Fruit fly (Drosophila melanogaster) whole organism, embryonic: ENCODE data around the gene CG8173.

Experiments used
- CG10267 ChIP-seq: fragments of 200-800 bp; sonication (Bioruptor generic); optimal IDR thresholded peaks from 2 replicates; lab custom pipeline; 2018; ENCODE audit warnings: missing biosample characterization, mild to moderate bottlenecking, missing genetic modification characterization, moderate library complexity
- CG11093 ChIP-seq: fragments of 200-800 bp; sonication (Bioruptor generic); IDR thresholded peaks from 3 replicates; pipeline ENCODE4 v1.3.6; 2022; ENCODE audit warnings: missing biosample characterization, missing genetic modification characterization
- CG11398 ChIP-seq: fragments of 200-800 bp; sonication (Bioruptor generic); optimal IDR thresholded peaks from 2 replicates; lab custom pipeline; 2016; ENCODE audit warnings: missing biosample characterization, missing genetic modification characterization
- CG12071 ChIP-seq: fragments of 200-800 bp; sonication (Bioruptor generic); optimal IDR thresholded peaks from 3 replicates; lab custom pipeline; 2018; ENCODE audit warnings: missing biosample characterization, mild to moderate bottlenecking, missing genetic modification characterization
- CG12104 ChIP-seq: fragments of 200-800 bp; sonication (Bioruptor generic); optimal IDR thresholded peaks from 3 replicates; lab custom pipeline; 2016; ENCODE audit warnings: missing biosample characterization, missing genetic modification characterization
- CG12942 ChIP-seq: fragments of 200-800 bp; sonication (Bioruptor generic); optimal IDR thresholded peaks from 3 replicates; lab custom pipeline; 2016; ENCODE audit warnings: missing biosample characterization, missing genetic modification characterization
- CG13424 ChIP-seq: fragments of 200-800 bp; sonication (Bioruptor generic); optimal IDR thresholded peaks from 2 replicates; lab custom pipeline; 2019; ENCODE audit warnings: missing biosample characterization, mild to moderate bottlenecking, missing genetic modification characterization, moderate library complexity
- CG14014 ChIP-seq: fragments of 200-800 bp; sonication (Bioruptor generic); IDR thresholded peaks from 2 replicates; pipeline ENCODE4 v1.3.6; 2022; ENCODE audit warnings: missing biosample characterization, missing genetic modification characterization
- CG14965 ChIP-seq: fragments of 200-800 bp; sonication (Bioruptor generic); optimal IDR thresholded peaks from 2 replicates; lab custom pipeline; 2016; ENCODE audit warnings: missing biosample characterization, missing genetic modification characterization, borderline replicate concordance
- CG15073 ChIP-seq: fragments of 200-800 bp; sonication (Bioruptor generic); optimal IDR thresholded peaks from 2 replicates; lab custom pipeline; 2016; ENCODE audit warnings: missing biosample characterization, missing genetic modification characterization
- CG15269 ChIP-seq: fragments of 200-800 bp; sonication (Bioruptor generic); optimal IDR thresholded peaks from 2 replicates; lab custom pipeline; 2018; ENCODE audit warnings: missing biosample characterization, mild to moderate bottlenecking, missing genetic modification characterization, moderate library complexity
- CG15514 ChIP-seq: fragments of 200-800 bp; sonication (Bioruptor generic); optimal IDR thresholded peaks from 3 replicates; lab custom pipeline; 2017; ENCODE audit warnings: missing biosample characterization, missing genetic modification characterization, mild to moderate bottlenecking, moderate library complexity, missing genetic modification reagents
- CG17361 ChIP-seq: fragments of 200-800 bp; sonication (Bioruptor generic); IDR thresholded peaks from 3 replicates; pipeline ENCODE4 v1.3.6; 2022; ENCODE audit warnings: missing biosample characterization, missing genetic modification characterization
- CG17802 ChIP-seq: fragments of 200-800 bp; sonication (Bioruptor generic); optimal IDR thresholded peaks from 2 replicates; lab custom pipeline; 2018; ENCODE audit warnings: missing biosample characterization, mild to moderate bottlenecking, missing genetic modification characterization, moderate library complexity
- CG18262 ChIP-seq: fragments of 200-800 bp; optimal IDR thresholded peaks from 3 replicates; lab custom pipeline; 2019; ENCODE audit warnings: missing biosample characterization, mild to moderate bottlenecking, missing genetic modification characterization, moderate library complexity
- CG30403 ChIP-seq: fragments of 200-800 bp; sonication (Bioruptor generic); optimal IDR thresholded peaks from 3 replicates; lab custom pipeline; 2016; ENCODE audit warnings: missing biosample characterization, missing genetic modification characterization
- CG3407 ChIP-seq: fragments of 200-800 bp; sonication (Bioruptor generic); optimal IDR thresholded peaks from 2 replicates; lab custom pipeline; 2018; ENCODE audit warnings: missing biosample characterization, mild to moderate bottlenecking, missing genetic modification characterization
- CG34422 ChIP-seq: fragments of 200-800 bp; sonication (Bioruptor generic); IDR thresholded peaks from 3 replicates; pipeline ENCODE4 v1.3.6; 2022; ENCODE audit warnings: missing biosample characterization, missing genetic modification characterization
- CG9437 ChIP-seq: fragments of 200-800 bp; sonication (Bioruptor generic); optimal IDR thresholded peaks from 2 replicates; lab custom pipeline; 2018; ENCODE audit warnings: missing biosample characterization, mild to moderate bottlenecking, missing genetic modification characterization
- CG9727 ChIP-seq: fragments of 200-800 bp; sonication (Bioruptor generic); optimal IDR thresholded peaks from 3 replicates; lab custom pipeline; 2017; ENCODE audit warnings: missing biosample characterization, mild to moderate bottlenecking, missing genetic modification characterization
- E2f1 ChIP-seq: fragments of 200-800 bp; sonication (Bioruptor generic); IDR thresholded peaks from 2 replicates; pipeline ENCODE4 v1.3.6; 2022; ENCODE audit warnings: missing biosample characterization, missing genetic modification characterization
- Ets65A ChIP-seq: fragments of 200-800 bp; sonication (Bioruptor generic); peaks from one replicate; lab custom pipeline; 2016; ENCODE audit warnings: missing biosample characterization, missing genetic modification characterization
- Fer3 ChIP-seq: fragments of 200-800 bp; sonication (Bioruptor generic); optimal IDR thresholded peaks from 2 replicates; lab custom pipeline; 2018; ENCODE audit warnings: missing biosample characterization, mild to moderate bottlenecking, missing genetic modification characterization, moderate library complexity
- H2.0 ChIP-seq: fragments of 200-800 bp; sonication (Bioruptor generic); IDR thresholded peaks from 2 replicates; pipeline ENCODE4 v1.3.6; 2022; ENCODE audit warnings: missing biosample characterization, missing genetic modification characterization
- HLH3B ChIP-seq: fragments of 200-800 bp; sonication (Bioruptor generic); IDR thresholded peaks from 2 replicates; pipeline ENCODE4 v1.3.6; 2022; ENCODE audit warnings: missing biosample characterization, missing genetic modification characterization
- HmgZ ChIP-seq: fragments of 200-800 bp; sonication (Bioruptor generic); optimal IDR thresholded peaks from 2 replicates; lab custom pipeline; 2018; ENCODE audit warnings: missing biosample characterization, mild to moderate bottlenecking, missing genetic modification characterization
- Lhr ChIP-seq: fragments of 200-800 bp; sonication (Bioruptor generic); optimal IDR thresholded peaks from 3 replicates; lab custom pipeline; 2017; ENCODE audit warnings: mild to moderate bottlenecking, missing biosample characterization, missing genetic modification reagents, missing genetic modification characterization
- MTF-1 ChIP-seq: fragments of 200-800 bp; sonication (Bioruptor generic); optimal IDR thresholded peaks from 2 replicates; lab custom pipeline; 2018; ENCODE audit warnings: missing biosample characterization, mild to moderate bottlenecking, missing genetic modification characterization, borderline replicate concordance
- NFAT ChIP-seq: fragments of 200-800 bp; sonication (Bioruptor generic); IDR thresholded peaks from 2 replicates; pipeline ENCODE4 v1.3.6; 2022; ENCODE audit warnings: missing biosample characterization, missing genetic modification characterization
- Nf-YA ChIP-seq: fragments of 200-800 bp; sonication (Bioruptor generic); IDR thresholded peaks from 2 replicates; pipeline ENCODE4 v1.3.6; 2022; ENCODE audit warnings: missing biosample characterization, missing genetic modification characterization
- Nf-YC ChIP-seq: fragments of 200-800 bp; optimal IDR thresholded peaks from 3 replicates; lab custom pipeline; 2019; ENCODE audit warnings: missing biosample characterization, mild to moderate bottlenecking, missing genetic modification characterization, moderate library complexity
- Oaz ChIP-seq: fragments of 200-800 bp; sonication (Bioruptor generic); IDR thresholded peaks from 2 replicates; pipeline ENCODE4 v1.3.6; 2022; ENCODE audit warnings: missing biosample characterization, missing genetic modification characterization
- Vsx1 ChIP-seq: fragments of 200-800 bp; sonication (Bioruptor generic); optimal IDR thresholded peaks from 2 replicates; lab custom pipeline; 2017; ENCODE audit warnings: missing biosample characterization, mild to moderate bottlenecking, missing genetic modification characterization, missing genetic modification reagents
- Xbp1 ChIP-seq: fragments of 200-800 bp; sonication (Bioruptor generic); optimal IDR thresholded peaks from 3 replicates; lab custom pipeline; 2016; ENCODE audit warnings: missing biosample characterization, mild to moderate bottlenecking, missing genetic modification characterization
- ac ChIP-seq: fragments of 200-800 bp; sonication (Bioruptor generic); optimal IDR thresholded peaks from 3 replicates; lab custom pipeline; 2017; ENCODE audit warnings: missing biosample characterization, mild to moderate bottlenecking, missing genetic modification characterization
- bowl ChIP-seq: fragments of 200-800 bp; sonication (Bioruptor generic); IDR thresholded peaks from 2 replicates; pipeline ENCODE4 v1.3.6; 2022; ENCODE audit warnings: missing biosample characterization, missing genetic modification characterization
- caup ChIP-seq: fragments of 200-800 bp; sonication (Bioruptor generic); optimal IDR thresholded peaks from 3 replicates; lab custom pipeline; 2017; ENCODE audit warnings: missing biosample characterization, mild to moderate bottlenecking, missing genetic modification characterization, moderate library complexity; ENCODE audit not compliant: severe bottlenecking
- gcm2 ChIP-seq: fragments of 200-800 bp; sonication (Bioruptor generic); optimal IDR thresholded peaks from 2 replicates; lab custom pipeline; 2016; ENCODE audit warnings: missing biosample characterization, missing genetic modification characterization
- gfzf ChIP-seq: fragments of 200-800 bp; sonication (Bioruptor generic); optimal IDR thresholded peaks from 2 replicates; lab custom pipeline; 2016; ENCODE audit warnings: missing biosample characterization, mild to moderate bottlenecking, missing genetic modification characterization, moderate library complexity
- gsb-n ChIP-seq: fragments of 200-800 bp; sonication (Bioruptor generic); optimal IDR thresholded peaks from 3 replicates; lab custom pipeline; 2018; ENCODE audit warnings: missing biosample characterization, mild to moderate bottlenecking, missing genetic modification characterization
- hbn ChIP-seq: fragments of 200-800 bp; sonication (Bioruptor generic); IDR thresholded peaks from 2 replicates; pipeline ENCODE4 v1.3.6; 2022; ENCODE audit warnings: missing biosample characterization, missing genetic modification characterization; ENCODE audit not compliant: partially characterized antibody
- mld ChIP-seq: fragments of 200-800 bp; sonication (Bioruptor generic); IDR thresholded peaks from 3 replicates; pipeline ENCODE4 v1.3.6; 2022; ENCODE audit warnings: missing biosample characterization, missing genetic modification characterization; ENCODE audit not compliant: partially characterized antibody
- pan ChIP-seq, 4 experiments: fragments of >200 bp in 3 of 4; fragments of 200-800 bp in 1 of 4; sonication (Bioruptor generic) in 1 of 4; optimal IDR thresholded peaks in 3 of 4; IDR thresholded peaks in 1 of 4; 2 replicates each; pipeline versions ENCODE4 v1.3.6 to Lab custom; 2017 to 2022; ENCODE audit warnings: missing biosample characterization in 2 of 4, missing genetic modification characterization in 2 of 4, mixed read lengths in 1 of 4
- phol ChIP-seq: fragments of 200-800 bp; sonication (Bioruptor generic); optimal IDR thresholded peaks from 3 replicates; lab custom pipeline; 2018; ENCODE audit warnings: missing biosample characterization, mild to moderate bottlenecking, missing genetic modification characterization, moderate library complexity
- pita ChIP-seq: fragments of 200-800 bp; sonication (Bioruptor generic); optimal IDR thresholded peaks from 2 replicates; lab custom pipeline; 2017; ENCODE audit warnings: missing biosample characterization, mild to moderate bottlenecking, missing genetic modification characterization
- pnt ChIP-seq: fragments of 200-800 bp; sonication (Bioruptor generic); optimal IDR thresholded peaks from 3 replicates; lab custom pipeline; 2016; ENCODE audit warnings: missing biosample characterization, missing genetic modification characterization
- stwl ChIP-seq: fragments of 200-800 bp; sonication (Bioruptor generic); optimal IDR thresholded peaks from 3 replicates; lab custom pipeline; 2018; ENCODE audit warnings: missing biosample characterization, mild to moderate bottlenecking, missing genetic modification characterization, moderate library complexity
- toy ChIP-seq: fragments of 200-800 bp; sonication (Bioruptor generic); IDR thresholded peaks from 2 replicates; pipeline ENCODE4 v1.3.6; 2022; ENCODE audit warnings: missing biosample characterization, missing genetic modification characterization

CG8173 gene

dm6 chrX:17709546-17710272 lies at the start of gene CG8173, which contains the start of gene raskol (continued):
- TF ChIP-seq Nf-YA (no peak), CG34422 (GFP tag; lab: Robert Waterston, UW) (0 out of 3 replicates have a peak, but pooled peaks have one; percentile 39), pan (optimal IDR thresholded peaks at IDR 0.05; lab: Kevin White, UChicago) (no peak), pan (GFP tag; optimal IDR thresholded peaks at IDR 0.05 in 1 of 2, IDR thresholded peaks at IDR 0.05 in 1 of 2) (no peak), CG15073 (GFP tag; lab: Kevin White, UChicago) (no peak), gsb-n (tag; lab: Kevin White, UChicago) (peak; percentile 8), gfzf (GFP tag; lab: Kevin White, UChicago) (peak; percentile 90), CG9437 (no peak), Nf-YC (no peak), E2f1 (GFP tag; lab: Robert Waterston, UW) (peak; percentile 51; the same call in 1 of the 2 replicates), CG13424 (tag; lab: Kevin White, UChicago) (no peak), bowl (GFP tag; lab: Robert Waterston, UW) (no peak), pnt (no peak), CG11398 (GFP tag; lab: Kevin White, UChicago) (no peak), CG15514 (GFP tag; lab: Kevin White, UChicago) (peak; percentile 81), CG17802 (no peak), hbn (GFP tag; lab: Robert Waterston, UW) (no peak), CG9727 (GFP tag; lab: Kevin White, UChicago) (no peak), CG12942 (no peak), gcm2 (GFP tag; lab: Kevin White, UChicago) (no peak), CG10267 (tag; lab: Kevin White, UChicago) (peak; percentile 78), MTF-1 (GFP tag; lab: Kevin White, UChicago) (peak; percentile 21), Fer3 (tag; lab: Kevin White, UChicago) (no peak), CG12071 (GFP tag; lab: Kevin White, UChicago) (no peak), CG30403 (GFP tag; lab: Kevin White, UChicago) (no peak), CG12104 (GFP tag; lab: Kevin White, UChicago) (no peak), HmgZ (tag; lab: Kevin White, UChicago) (peak; percentile 63), caup (GFP tag; lab: Kevin White, UChicago) (peak; percentile 14), CG14014 (GFP tag; lab: Robert Waterston, UW) (no peak), phol (tag; lab: Kevin White, UChicago) (peak; percentile 31), toy (no peak), H2.0 (GFP tag; lab: Robert Waterston, UW) (no peak), stwl (tag; lab: Kevin White, UChicago) (peak; percentile 19), NFAT (GFP tag; lab: Robert Waterston, UW) (peak; percentile 54; the same call in 1 of the 2 replicates), CG11093 (GFP tag; lab: Robert Waterston, UW) (no peak), Lhr (GFP tag; lab: Kevin White, UChicago) (peak; percentile 74), mld (no peak), Xbp1 (no peak), HLH3B (GFP tag; lab: Robert Waterston, UW) (no peak), CG18262 (no peak), CG14965 (GFP tag; lab: Kevin White, UChicago) (no peak), Ets65A (GFP tag; lab: Kevin White, UChicago) (peak; percentile 80), pita (GFP tag; lab: Kevin White, UChicago) (peak; percentile 85), CG17361 (GFP tag; lab: Robert Waterston, UW) (0 out of 3 replicates have a peak, but pooled peaks have one; percentile 11), Vsx1 (no peak), ac (GFP tag; lab: Kevin White, UChicago) (no peak), CG3407 (GFP tag; lab: Kevin White, UChicago) (no peak), CG15269 (no peak), Oaz (GFP tag; lab: Robert Waterston, UW) (no peak)
